Worm (Caenorhabditis elegans): ENCODE results near the gene let-19.

The let-19 gene

ce11 chrII:8806921-8807320 is 36.1 kb downstream of the let-19 start, which contains the start of gene pho-13:
Gene pho-13 (minus strand): TSS chrII:8807021.
- TF ChIP-seq fos-1 (tag; optimal IDR thresholded peaks at IDR 0.05) (peak; percentile 23), lin-13 (GFP tag; optimal IDR thresholded peaks at IDR 0.05) (no peak), skn-1 (tag; optimal IDR thresholded peaks at IDR 0.05) (no peak)

- TF ChIP-seq gmeb-1 (tag; optimal IDR thresholded peaks at IDR 0.05) (no peak), blmp-1 (tag; optimal IDR thresholded peaks at IDR 0.05; ENCODE audit: insufficient read depth) (no peak), elt-3 (tag; optimal IDR thresholded peaks at IDR 0.05) (no peak), mbf-1 (tag; optimal IDR thresholded peaks at IDR 0.05) (no peak), zag-1 (tag; optimal IDR thresholded peaks at IDR 0.05) (no peak), lin-11 (tag; optimal IDR thresholded peaks at IDR 0.05) (no peak), sem-4 (tag; optimal IDR thresholded peaks at IDR 0.05) (no peak), nhr-237 (tag; optimal IDR thresholded peaks at IDR 0.05) (no peak), ceh-16 (tag; optimal IDR thresholded peaks at IDR 0.05) (no peak), elt-1 (tag; optimal IDR thresholded peaks at IDR 0.05) (no peak), ceh-82 (tag; optimal IDR thresholded peaks at IDR 0.05) (no peak), skn-1 (tag; optimal IDR thresholded peaks at IDR 0.05) (no peak), nhr-10 (tag; optimal IDR thresholded peaks at IDR 0.05) (no peak), nhr-21 (tag; optimal IDR thresholded peaks at IDR 0.05) (no peak), mdl-1 (tag; optimal IDR thresholded peaks at IDR 0.05) (no peak)
Observed at ce11 chrII:8808482-8808881, 37.7 kb downstream of the let-19 start, which contains the start of gene F07H5.10. Gene F07H5.10 (minus strand): TSS chrII:8808582.

DNA sequence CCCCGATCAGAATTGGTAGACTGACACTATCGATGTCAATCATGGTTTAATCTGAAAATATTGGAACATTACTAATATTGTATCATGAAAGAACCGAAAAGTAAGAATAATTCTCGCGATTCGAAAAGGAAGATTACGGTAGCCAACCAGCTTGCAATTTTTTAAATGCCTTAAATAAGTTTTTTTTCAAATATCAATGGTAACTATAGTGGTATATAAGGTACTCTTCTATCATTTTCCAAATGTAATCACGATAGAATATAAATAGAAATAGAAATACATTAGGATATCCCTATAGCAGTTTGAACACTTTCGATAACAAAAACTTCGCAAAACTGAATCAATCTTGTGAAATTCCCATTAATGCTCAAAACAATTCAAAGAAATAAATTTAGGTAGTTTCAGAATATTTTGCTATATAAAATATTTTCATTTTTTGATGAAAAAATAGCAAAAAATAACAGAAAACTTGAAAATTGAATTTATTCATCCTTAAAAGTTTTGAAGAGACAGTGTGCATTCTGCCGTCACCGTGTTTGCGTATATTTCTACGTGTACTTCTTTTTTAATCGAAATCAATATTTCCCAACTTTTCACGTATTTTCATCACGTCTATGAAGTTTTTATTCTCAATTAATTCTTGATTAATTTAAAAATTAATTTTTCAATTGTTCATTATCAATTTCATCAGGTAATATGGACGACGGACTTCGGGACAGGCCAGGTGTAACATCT is 40.1 kb downstream of the let-19 start, which contains the start of the genes F46C5.9 and rer-1:
F46C5.9 (minus strand) TSS at position 51 of the 735 bp plus-strand sequence.
rer-1 (plus strand) TSS at position 692 of the 735 bp plus-strand sequence.
- TF ChIP-seq sem-4 (tag; optimal IDR thresholded peaks at IDR 0.05) = no peak
- no peak for TF ChIP-seq nhr-237 (tag; optimal IDR thresholded peaks at IDR 0.05)
- no peak for TF ChIP-seq dmd-4 (tag; optimal IDR thresholded peaks at IDR 0.05)
- TF ChIP-seq lsy-2 (tag; optimal IDR thresholded peaks at IDR 0.05) = peak; percentile 5 to 73
- TF ChIP-seq ztf-4 (tag; optimal IDR thresholded peaks at IDR 0.05) = no peak
- TF ChIP-seq lin-39 (tag; optimal IDR thresholded peaks at IDR 0.05) = no peak
- TF ChIP-seq fos-1 (tag; optimal IDR thresholded peaks at IDR 0.05) = peak; percentile 17
- no peak for TF ChIP-seq nhr-77 (tag; optimal IDR thresholded peaks at IDR 0.05)
- peak; percentile 74 for TF ChIP-seq crh-2 (tag; optimal IDR thresholded peaks at IDR 0.05)
- TF ChIP-seq ceh-16 (tag; optimal IDR thresholded peaks at IDR 0.05) = no peak
- TF ChIP-seq sma-3 (GFP tag; optimal IDR thresholded peaks at IDR 0.05) = no peak
- no peak for TF ChIP-seq ZK546.5 (tag; optimal IDR thresholded peaks at IDR 0.05)
- peak; percentile 69 for TF ChIP-seq C34F6.9 (tag; optimal IDR thresholded peaks at IDR 0.05)

- TF ChIP-seq unc-62 (GFP tag; optimal IDR thresholded peaks at IDR 0.05) (no peak), dmd-4 (tag; optimal IDR thresholded peaks at IDR 0.05) (no peak), lin-11 (tag; optimal IDR thresholded peaks at IDR 0.05) (no peak), peb-1 (tag; optimal IDR thresholded peaks at IDR 0.05) (no peak), nhr-23 (tag; optimal IDR thresholded peaks at IDR 0.05) (no peak), ama-1 (optimal IDR thresholded peaks at IDR 0.05) (peak; percentile 24), ztf-1 (GFP tag; conservative IDR thresholded peaks at IDR 0.05) (no peak), ZK546.5 (tag; optimal IDR thresholded peaks at IDR 0.05) (no peak), nhr-12 (tag; optimal IDR thresholded peaks at IDR 0.05) (no peak), nhr-25 (tag; optimal IDR thresholded peaks at IDR 0.05) (no peak), nhr-21 (tag; optimal IDR thresholded peaks at IDR 0.05) (peak; percentile 31), ceh-16 (tag; optimal IDR thresholded peaks at IDR 0.05) (no peak), mbf-1 (tag; optimal IDR thresholded peaks at IDR 0.05) (no peak), crh-2 (tag; optimal IDR thresholded peaks at IDR 0.05) (peak; percentile 6)
Observed at ce11 chrII:8811825-8812224, 41.0 kb downstream of the let-19 start.

- TF ChIP-seq nhr-21 (tag; optimal IDR thresholded peaks at IDR 0.05) (peak; percentile 17), blmp-1 (tag; optimal IDR thresholded peaks at IDR 0.05; ENCODE audit: insufficient read depth) (no peak), ceh-82 (tag; optimal IDR thresholded peaks at IDR 0.05) (no peak), unc-39 (tag; optimal IDR thresholded peaks at IDR 0.05) (no peak), elt-1 (tag; optimal IDR thresholded peaks at IDR 0.05) (no peak), nhr-6 (tag; optimal IDR thresholded peaks at IDR 0.05) (no peak), sma-9 (GFP tag; optimal IDR thresholded peaks at IDR 0.05) (no peak), sma-9 (tag; optimal IDR thresholded peaks at IDR 0.05) (no peak), nhr-11 (tag; optimal IDR thresholded peaks at IDR 0.05) (no peak), snpc-4 (tag; optimal IDR thresholded peaks at IDR 0.05) (no peak), alr-1 (tag; optimal IDR thresholded peaks at IDR 0.05) (no peak), nhr-12 (tag; optimal IDR thresholded peaks at IDR 0.05) (no peak), R02D3.7 (tag; optimal IDR thresholded peaks at IDR 0.05) (no peak), skn-1 (tag; optimal IDR thresholded peaks at IDR 0.05) (no peak), ztf-4 (tag; optimal IDR thresholded peaks at IDR 0.05) (peak; percentile 4), nhr-129 (tag; optimal IDR thresholded peaks at IDR 0.05) (no peak), ama-1 (optimal IDR thresholded peaks at IDR 0.05) (peak; percentile 42), egl-27 (tag; optimal IDR thresholded peaks at IDR 0.05) (no peak), mdl-1 (tag; optimal IDR thresholded peaks at IDR 0.05) (no peak), ztf-1 (GFP tag; conservative IDR thresholded peaks at IDR 0.05) (no peak), lsy-2 (tag; optimal IDR thresholded peaks at IDR 0.05) (no peak), ztf-11 (tag; optimal IDR thresholded peaks at IDR 0.05) (no peak), C34F6.9 (tag; optimal IDR thresholded peaks at IDR 0.05) (peak; percentile 3)
Observed at ce11 chrII:8812346-8812745, 41.6 kb downstream of the let-19 start.

Data from whole organism, L2 larva.